Worm (Caenorhabditis elegans) whole organism, late embryonic: ENCODE measurements around the gene F13B6.2.

Experiments used
- K02D7.2 ChIP-seq: sonication (generic microtip); optimal IDR thresholded peaks from 2 replicates; lab custom pipeline; 2017; ENCODE audit warnings: mild to moderate bottlenecking, missing genetic modification characterization, missing compliant biosample characterization
- T23F11.4 ChIP-seq: fragments of 200-800 bp; sonication (Bioruptor generic); optimal IDR thresholded peaks from 2 replicates; lab custom pipeline; 2018; ENCODE audit warnings: mild to moderate bottlenecking, missing genetic modification characterization, missing compliant biosample characterization
- Y22D7AL.16 ChIP-seq: sonication (generic microtip); optimal IDR thresholded peaks from 2 replicates; lab custom pipeline; 2016; ENCODE audit warnings: missing genetic modification characterization, missing compliant biosample characterization
- ceh-19 ChIP-seq: fragments of 200-800 bp; sonication (Bioruptor generic); optimal IDR thresholded peaks from 2 replicates; lab custom pipeline; 2018; ENCODE audit warnings: mild to moderate bottlenecking, missing genetic modification characterization, missing compliant biosample characterization
- ceh-2 ChIP-seq: sonication (generic microtip); optimal IDR thresholded peaks from 2 replicates; lab custom pipeline; 2016; ENCODE audit warnings: missing genotype, missing genetic modification characterization, missing compliant biosample characterization
- ceh-24 ChIP-seq: sonication (generic microtip); optimal IDR thresholded peaks from 2 replicates; lab custom pipeline; 2016; ENCODE audit warnings: mild to moderate bottlenecking, missing genetic modification characterization, missing compliant biosample characterization
- ceh-30 ChIP-seq: fragments of 150-350 bp; optimal IDR thresholded peaks from 2 replicates; lab custom pipeline; 2014; ENCODE audit warnings: missing biosample characterization, missing genetic modification characterization
- ceh-34 ChIP-seq: sonication (generic microtip); optimal IDR thresholded peaks from 2 replicates; lab custom pipeline; 2016; ENCODE audit warnings: mild to moderate bottlenecking, missing genetic modification characterization, missing compliant biosample characterization
- ceh-45 ChIP-seq: fragments of 200-800 bp; sonication (Bioruptor generic); IDR thresholded peaks from 2 replicates; pipeline ENCODE4 v1.3.6; 2022; ENCODE audit warnings: missing genetic modification reagents, missing genetic modification characterization, missing compliant biosample characterization
- ceh-6 ChIP-seq: fragments of 200-800 bp; sonication (Bioruptor generic); optimal IDR thresholded peaks from 2 replicates; lab custom pipeline; 2018; ENCODE audit warnings: mild to moderate bottlenecking, missing genetic modification characterization, missing compliant biosample characterization
- ceh-9 ChIP-seq: sonication (generic microtip); optimal IDR thresholded peaks from 2 replicates; lab custom pipeline; 2016; ENCODE audit warnings: mild to moderate bottlenecking, missing genetic modification characterization, inconsistent platforms, missing compliant biosample characterization
- che-1 ChIP-seq: sonication (generic microtip); optimal IDR thresholded peaks from 2 replicates; lab custom pipeline; 2016; ENCODE audit warnings: mild to moderate bottlenecking, missing genetic modification characterization, missing compliant biosample characterization
- elt-4 ChIP-seq: sonication (generic microtip); optimal IDR thresholded peaks from 2 replicates; lab custom pipeline; 2016; ENCODE audit warnings: missing genetic modification characterization, missing compliant biosample characterization
- ets-4 ChIP-seq: sonication (generic microtip); optimal IDR thresholded peaks from 2 replicates; lab custom pipeline; 2016; ENCODE audit warnings: missing genetic modification characterization, missing compliant biosample characterization
- fax-1 ChIP-seq: sonication (generic microtip); optimal IDR thresholded peaks from 2 replicates; lab custom pipeline; 2016; ENCODE audit warnings: missing genotype, missing genetic modification characterization, missing compliant biosample characterization
- fkh-10 ChIP-seq: fragments of 150-350 bp; optimal IDR thresholded peaks from 2 replicates; lab custom pipeline; 2014; ENCODE audit warnings: missing biosample characterization, missing genetic modification reagents, missing genetic modification characterization
- hlh-13 ChIP-seq: fragments of 200-800 bp; sonication (Bioruptor generic); optimal IDR thresholded peaks from 2 replicates; lab custom pipeline; 2018; ENCODE audit warnings: mild to moderate bottlenecking, missing genetic modification characterization, missing compliant biosample characterization
- hlh-6 ChIP-seq: sonication (generic microtip); optimal IDR thresholded peaks from 2 replicates; lab custom pipeline; 2016; ENCODE audit warnings: missing genotype, missing genetic modification characterization, missing compliant biosample characterization
- lin-11 ChIP-seq: fragments of 200-800 bp; sonication (Bioruptor generic); optimal IDR thresholded peaks from 2 replicates; lab custom pipeline; 2018; ENCODE audit warnings: mild to moderate bottlenecking, missing genetic modification characterization, missing compliant biosample characterization
- mec-3 ChIP-seq: sonication (generic microtip); optimal IDR thresholded peaks from 2 replicates; lab custom pipeline; 2016; ENCODE audit warnings: borderline replicate concordance, missing genetic modification characterization, missing compliant biosample characterization
- nfya-1 ChIP-seq: sonication (generic microtip); optimal IDR thresholded peaks from 2 replicates; lab custom pipeline; 2017; ENCODE audit warnings: missing genetic modification characterization, mild to moderate bottlenecking, missing compliant biosample characterization, antibody characterized with exemption, moderate library complexity
- nhr-11 ChIP-seq: fragments of 150-350 bp; optimal IDR thresholded peaks from 2 replicates; lab custom pipeline; 2014; ENCODE audit warnings: missing biosample characterization, missing genetic modification characterization
- nhr-232 ChIP-seq: sonication (generic microtip); optimal IDR thresholded peaks from 2 replicates; lab custom pipeline; 2016; ENCODE audit warnings: missing genetic modification characterization, missing compliant biosample characterization
- odd-2 ChIP-seq: sonication (generic microtip); optimal IDR thresholded peaks from 2 replicates; lab custom pipeline; 2017; ENCODE audit warnings: antibody characterized with exemption, mild to moderate bottlenecking, missing genetic modification characterization, missing compliant biosample characterization
- pat-9 ChIP-seq: fragments of 200-800 bp; sonication (Bioruptor generic); optimal IDR thresholded peaks from 2 replicates; lab custom pipeline; 2018; ENCODE audit warnings: mild to moderate bottlenecking, missing genetic modification characterization, moderate library complexity, missing compliant biosample characterization
- pha-2 ChIP-seq: sonication (generic microtip); optimal IDR thresholded peaks from 2 replicates; lab custom pipeline; 2017; ENCODE audit warnings: mild to moderate bottlenecking, missing genetic modification characterization, missing compliant biosample characterization
- pha-4 ChIP-seq: fragments of 150-350 bp; optimal IDR thresholded peaks from 2 replicates; lab custom pipeline; 2018; ENCODE audit warnings: missing biosample characterization, missing genetic modification reagents, missing genetic modification characterization
- pqm-1 ChIP-seq: sonication (generic microtip); optimal IDR thresholded peaks from 2 replicates; lab custom pipeline; 2016; ENCODE audit warnings: missing genetic modification characterization, missing compliant biosample characterization
- pros-1 ChIP-seq: fragments of 150-350 bp; optimal IDR thresholded peaks from 2 replicates; lab custom pipeline; 2014; ENCODE audit warnings: missing biosample characterization, missing genetic modification reagents, missing genetic modification characterization
- rnt-1 ChIP-seq: sonication (generic microtip); optimal IDR thresholded peaks from 2 replicates; lab custom pipeline; 2016; ENCODE audit warnings: missing genetic modification characterization, missing compliant biosample characterization
- sdc-2 ChIP-seq: sonication (generic microtip); optimal IDR thresholded peaks from 2 replicates; lab custom pipeline; 2016; ENCODE audit warnings: missing genotype, missing genetic modification characterization, missing compliant biosample characterization
- sox-2 ChIP-seq: fragments of 200-800 bp; sonication (Bioruptor generic); IDR thresholded peaks from 2 replicates; pipeline ENCODE4 v1.3.6; 2022; ENCODE audit warnings: missing genetic modification reagents, missing genetic modification characterization, missing compliant biosample characterization
- tbx-7 ChIP-seq: sonication (generic microtip); optimal IDR thresholded peaks from 2 replicates; lab custom pipeline; 2016; ENCODE audit warnings: missing genotype, missing genetic modification characterization, missing compliant biosample characterization
- unc-3 ChIP-seq, 2 experiments: fragments of 200-800 bp in 1 of 2; sonication (Bioruptor generic) in 1 of 2; sonication (generic microtip) in 1 of 2; conservative IDR thresholded peaks in 1 of 2; optimal IDR thresholded peaks in 1 of 2; 2 replicates each; pipeline versions ENCODE4 v1.3.6 to Lab custom; 2016 to 2022; ENCODE audit warnings: missing compliant biosample characterization in 2 of 2, missing genetic modification characterization in 2 of 2, missing genetic modification reagents in 1 of 2
- unc-42 ChIP-seq: sonication (generic microtip); optimal IDR thresholded peaks from 2 replicates; lab custom pipeline; 2016; ENCODE audit warnings: missing genotype, missing genetic modification characterization, missing compliant biosample characterization
- unc-55 ChIP-seq: sonication (generic microtip); optimal IDR thresholded peaks from 2 replicates; lab custom pipeline; 2017; ENCODE audit warnings: missing biosample characterization, missing genetic modification reagents, missing genetic modification characterization
- unc-86 ChIP-seq: sonication (generic microtip); optimal IDR thresholded peaks from 2 replicates; lab custom pipeline; 2016; ENCODE audit warnings: missing genetic modification characterization, missing compliant biosample characterization

F13B6.2 gene

ce11 chrIV:7473159-7473649 lies 13.1 kb upstream of the F13B6.2 start, which contains the start of the genes plk-3 and F55G1.6:
plk-3 (minus strand) TSS chrIV:7473209.
F55G1.6 (plus strand) TSS chrIV:7473517.
- TF ChIP-seq unc-55 = no peak
- no peak for TF ChIP-seq nfya-1 (tag; lab: Kevin White, UChicago)
- TF ChIP-seq mec-3 (tag; lab: Kevin White, UChicago) = no peak

- TF ChIP-seq che-1 (tag; lab: Kevin White, UChicago) (no peak), pqm-1 (tag; lab: Kevin White, UChicago) (no peak), mec-3 (tag; lab: Kevin White, UChicago) (no peak), fax-1 (tag; lab: Kevin White, UChicago) (no peak), pros-1 (no peak), ceh-2 (no peak), unc-3 (GFP tag; conservative IDR thresholded peaks at IDR 0.05; lab: Robert Waterston, UW) (no peak), unc-3 (tag; optimal IDR thresholded peaks at IDR 0.05; lab: Kevin White, UChicago) (no peak), tbx-7 (tag; lab: Kevin White, UChicago) (no peak), ceh-6 (no peak), ceh-34 (no peak), rnt-1 (tag; lab: Kevin White, UChicago) (no peak), Y22D7AL.16 (tag; lab: Kevin White, UChicago) (no peak), fkh-10 (GFP tag; lab: Kevin White, UChicago) (no peak), sdc-2 (tag; lab: Kevin White, UChicago) (no peak), hlh-6 (tag; lab: Kevin White, UChicago) (no peak), T23F11.4 (GFP tag; lab: Kevin White, UChicago) (no peak), pha-2 (no peak), ets-4 (tag; lab: Kevin White, UChicago) (no peak), unc-55 (no peak)
- TF ChIP-seq, all 69 proteins: peak for 0
Measured at ce11 chrIV:7469782-7470413, 9.8 kb upstream of the F13B6.2 start, which contains the start of gene F55G1.7. F55G1.7 (minus strand) TSS chrIV:7469832.

- TF ChIP-seq T23F11.4 (GFP tag; lab: Kevin White, UChicago) = no peak
- no peak for TF ChIP-seq ceh-9 (tag; lab: Kevin White, UChicago)
- no peak for TF ChIP-seq elt-4
- TF ChIP-seq, all 69 proteins: peak for 0
Measured at ce11 chrIV:7468638-7469037, 8.5 kb upstream of the F13B6.2 start.

- TF ChIP-seq ceh-30 (no peak), ceh-19 (GFP tag; lab: Kevin White, UChicago) (no peak), sox-2 (no peak), unc-86 (tag; lab: Kevin White, UChicago) (no peak), ceh-45 (GFP tag; lab: Robert Waterston, UW) (no peak), pat-9 (no peak), nhr-11 (no peak), ets-4 (tag; lab: Kevin White, UChicago) (no peak), nhr-232 (tag; lab: Kevin White, UChicago) (no peak), odd-2 (tag; lab: Kevin White, UChicago) (no peak), hlh-13 (GFP tag; lab: Kevin White, UChicago) (no peak), ceh-24 (tag; lab: Kevin White, UChicago) (no peak), pqm-1 (tag; lab: Kevin White, UChicago) (no peak), lin-11 (no peak), sdc-2 (tag; lab: Kevin White, UChicago) (no peak), unc-42 (tag; lab: Kevin White, UChicago) (no peak), K02D7.2 (tag; lab: Kevin White, UChicago) (no peak), pha-4 (no peak)
Measured at ce11 chrIV:7467170-7467569, 7.0 kb upstream of the F13B6.2 start.
